Worm (Caenorhabditis elegans) whole organism, L3 larva: ENCODE data around the gene H03G16.6.

Experiments
- ZK546.5 ChIP-seq: sonication (generic microtip); optimal IDR thresholded peaks from 2 replicates; lab custom pipeline; 2017; ENCODE audit warnings: missing biosample characterization, missing genetic modification characterization
- ceh-16 ChIP-seq: sonication (generic microtip); optimal IDR thresholded peaks from 2 replicates; lab custom pipeline; 2017; ENCODE audit warnings: missing biosample characterization, missing genetic modification characterization
- ceh-9 ChIP-seq: sonication (generic microtip); optimal IDR thresholded peaks from 2 replicates; lab custom pipeline; 2018; ENCODE audit warnings: missing biosample characterization, missing genetic modification characterization
- daf-12 ChIP-seq: fragments of 150-350 bp; optimal IDR thresholded peaks from 2 replicates; lab custom pipeline; 2014; ENCODE audit warnings: missing biosample characterization, missing genetic modification reagents, missing genetic modification characterization
- egl-5 ChIP-seq: fragments of 150-350 bp; optimal IDR thresholded peaks from 2 replicates; lab custom pipeline; 2017; ENCODE audit warnings: missing biosample characterization, missing genetic modification reagents, missing genetic modification characterization, inconsistent platforms
- elt-1 ChIP-seq: fragments of 150-350 bp; optimal IDR thresholded peaks from 2 replicates; lab custom pipeline; 2014; ENCODE audit warnings: missing biosample characterization, missing genetic modification characterization
- elt-3 ChIP-seq, 3 experiments: fragments of 150-350 bp in 1 of 3; sonication (generic microtip) in 2 of 3; optimal IDR thresholded peaks; 2 replicates in 2 of 3; 4 replicates in 1 of 3; lab custom pipeline; 2014 to 2017; ENCODE audit warnings: missing biosample characterization in 3 of 3, missing genetic modification characterization in 3 of 3
- eor-1 ChIP-seq, 2 experiments: fragments of 150-350 bp; optimal IDR thresholded peaks; 2 replicates each; lab custom pipeline; 2014 to 2018; ENCODE audit warnings: missing biosample characterization in 2 of 2, missing genetic modification characterization in 2 of 2
- fkh-10 ChIP-seq: sonication (generic microtip); optimal IDR thresholded peaks from 2 replicates; lab custom pipeline; 2017; ENCODE audit warnings: missing biosample characterization, missing genetic modification reagents, missing genetic modification characterization
- fkh-2 ChIP-seq: fragments of 150-350 bp; optimal IDR thresholded peaks from 2 replicates; lab custom pipeline; 2014; ENCODE audit warnings: missing biosample characterization, missing genetic modification reagents, missing genetic modification characterization
- fos-1 ChIP-seq: fragments of 150-350 bp; optimal IDR thresholded peaks from 2 replicates; lab custom pipeline; 2014; ENCODE audit warnings: missing biosample characterization, missing genetic modification characterization
- hmg-11 ChIP-seq: sonication (generic microtip); optimal IDR thresholded peaks from 2 replicates; lab custom pipeline; 2016; ENCODE audit warnings: missing genetic modification characterization, missing compliant biosample characterization
- lin-39 ChIP-seq: fragments of 150-350 bp; optimal IDR thresholded peaks from 2 replicates; lab custom pipeline; 2018; ENCODE audit warnings: missing biosample characterization, missing genetic modification reagents, missing genetic modification characterization
- lsy-12 ChIP-seq: sonication (generic microtip); optimal IDR thresholded peaks from 2 replicates; lab custom pipeline; 2016; ENCODE audit warnings: mild to moderate bottlenecking, missing genetic modification characterization, missing compliant biosample characterization
- mdl-1 ChIP-seq: fragments of 150-350 bp; optimal IDR thresholded peaks from 2 replicates; lab custom pipeline; 2014; ENCODE audit warnings: missing biosample characterization, missing genetic modification characterization
- mml-1 ChIP-seq: fragments of 150-350 bp; sonication (generic microtip); optimal IDR thresholded peaks from 3 replicates; lab custom pipeline; 2014; ENCODE audit warnings: missing biosample characterization, missing genetic modification characterization
- nfya-1 ChIP-seq: sonication (generic microtip); optimal IDR thresholded peaks from 2 replicates; lab custom pipeline; 2017; ENCODE audit warnings: missing genetic modification characterization, mild to moderate bottlenecking, missing compliant biosample characterization, antibody characterized with exemption, moderate library complexity; ENCODE audit not compliant: insufficient read depth
- nhr-11 ChIP-seq: fragments of 150-350 bp; optimal IDR thresholded peaks from 2 replicates; lab custom pipeline; 2014; ENCODE audit warnings: missing biosample characterization, missing genetic modification characterization
- nhr-43 ChIP-seq: sonication (generic microtip); optimal IDR thresholded peaks from 2 replicates; lab custom pipeline; 2016; ENCODE audit warnings: mild to moderate bottlenecking, missing genetic modification characterization, missing compliant biosample characterization; ENCODE audit not compliant: poor library complexity, severe bottlenecking
- nhr-67 ChIP-seq: fragments of 150-350 bp; optimal IDR thresholded peaks from 2 replicates; lab custom pipeline; 2014; ENCODE audit warnings: missing biosample characterization, missing genetic modification characterization
- pha-4 ChIP-seq: fragments of 150-350 bp; optimal IDR thresholded peaks from 2 replicates; lab custom pipeline; 2014; ENCODE audit warnings: missing biosample characterization, missing genetic modification reagents, missing genetic modification characterization
- sea-2 ChIP-seq: fragments of 150-350 bp; sonication (generic microtip); optimal IDR thresholded peaks from 4 replicates; lab custom pipeline; 2014; ENCODE audit warnings: missing biosample characterization, missing genetic modification reagents, missing genetic modification characterization
- snpc-4 ChIP-seq: fragments of 150-350 bp; optimal IDR thresholded peaks from 2 replicates; lab custom pipeline; 2014; ENCODE audit warnings: missing biosample characterization, missing genetic modification characterization
- unc-39 ChIP-seq: sonication (generic microtip); optimal IDR thresholded peaks from 4 replicates; lab custom pipeline; 2017; ENCODE audit warnings: missing biosample characterization, missing genetic modification characterization
- ztf-11 ChIP-seq: fragments of 150-350 bp; optimal IDR thresholded peaks from 2 replicates; lab custom pipeline; 2014; ENCODE audit warnings: missing biosample characterization, missing genetic modification characterization
- ztf-4 ChIP-seq: fragments of 150-350 bp; optimal IDR thresholded peaks from 2 replicates; lab custom pipeline; 2014; ENCODE audit warnings: missing biosample characterization, missing genetic modification characterization

Gene H03G16.6

ce11 chrX:15011526-15012274, 40.8 kb upstream of the H03G16.6 start:
- TF ChIP-seq fkh-10 (peak; percentile 84), nhr-67 (tag; lab: Kevin White, UChicago) (no peak)
- TF ChIP-seq, all 47 proteins: peak for 1

ce11 chrX:15013941-15014453, 38.5 kb upstream of the H03G16.6 start:
- TF ChIP-seq nhr-43 (tag; lab: Kevin White, UChicago), result no peak
- TF ChIP-seq lin-39, result peak; percentile 19
- no peak for TF ChIP-seq ztf-4 (tag; lab: Kevin White, UChicago)
- TF ChIP-seq nfya-1 (tag; lab: Kevin White, UChicago), result peak; percentile 15
- peak; percentile 81 for TF ChIP-seq egl-5 (tag; lab: Kevin White, UChicago)

- peak; percentile 2 for TF ChIP-seq nfya-1 (tag; lab: Kevin White, UChicago)
- no peak for TF ChIP-seq elt-3 (tag; optimal IDR thresholded peaks at IDR 0.05; lab: Kevin White, UChicago)
These were observed 36.4 kb upstream of the H03G16.6 start for ce11 chrX:15016102-15016501.

- TF ChIP-seq snpc-4 (tag; lab: Kevin White, UChicago), result no peak
- TF ChIP-seq ceh-9, result no peak
- TF ChIP-seq ZK546.5 (tag; lab: Kevin White, UChicago), result no peak
- TF ChIP-seq fos-1, result no peak
- no peak for TF ChIP-seq fkh-2 (tag; lab: Kevin White, UChicago)
- TF ChIP-seq mml-1 (tag; lab: Kevin White, UChicago), result no peak
- no peak for TF ChIP-seq unc-39 (tag; lab: Kevin White, UChicago)
- no peak for TF ChIP-seq nfya-1 (tag; lab: Kevin White, UChicago)
- TF ChIP-seq eor-1 (tag; optimal IDR thresholded peaks at IDR 0.05; lab: Kevin White, UChicago), result no peak
These were observed 26.5 kb upstream of the H03G16.6 start, which contains the start of gene seb-3 for ce11 chrX:15026008-15026407. TSS of gene seb-3 (plus strand) at chrX:15026308.

- TF ChIP-seq ceh-16 (tag; lab: Kevin White, UChicago), result no peak
- TF ChIP-seq lin-39, result peak; percentile 88
- TF ChIP-seq elt-1 (tag; lab: Kevin White, UChicago), result peak; percentile 45
These were observed 24.9 kb upstream of the H03G16.6 start for ce11 chrX:15027566-15027965.

- TF ChIP-seq fkh-10 (no peak), nhr-11 (no peak), nfya-1 (tag; lab: Kevin White, UChicago) (no peak), sea-2 (no peak), mdl-1 (no peak), ztf-11 (tag; lab: Kevin White, UChicago) (no peak), unc-39 (tag; lab: Kevin White, UChicago) (no peak), daf-12 (no peak), hmg-11 (tag; lab: Kevin White, UChicago) (no peak), pha-4 (tag; lab: Kevin White, UChicago) (no peak), eor-1 (tag; optimal IDR thresholded peaks at IDR 0.05; lab: Kevin White, UChicago) (no peak), lin-39 (no peak), nhr-67 (tag; lab: Kevin White, UChicago) (no peak), elt-3 (tag; optimal IDR thresholded peaks at IDR 0.05; lab: Kevin White, UChicago) (no peak), elt-1 (tag; lab: Kevin White, UChicago) (no peak), ceh-16 (tag; lab: Kevin White, UChicago) (no peak), lsy-12 (tag; lab: Kevin White, UChicago) (no peak)
These were observed 24.5 kb upstream of the H03G16.6 start for ce11 chrX:15027997-15028396.

ce11 chrX:15034787-15035186, 17.7 kb upstream of the H03G16.6 start, which contains the start of gene dsc-1:
TSS of gene dsc-1 (minus strand) at chrX:15034832.
- TF ChIP-seq mdl-1 (no peak), hmg-11 (tag; lab: Kevin White, UChicago) (no peak), ceh-9 (no peak), daf-12 (no peak)
- TF ChIP-seq, all 47 proteins: peak for 0
